Worm (Caenorhabditis elegans): ENCODE results near the gene tag-342.

DNA sequence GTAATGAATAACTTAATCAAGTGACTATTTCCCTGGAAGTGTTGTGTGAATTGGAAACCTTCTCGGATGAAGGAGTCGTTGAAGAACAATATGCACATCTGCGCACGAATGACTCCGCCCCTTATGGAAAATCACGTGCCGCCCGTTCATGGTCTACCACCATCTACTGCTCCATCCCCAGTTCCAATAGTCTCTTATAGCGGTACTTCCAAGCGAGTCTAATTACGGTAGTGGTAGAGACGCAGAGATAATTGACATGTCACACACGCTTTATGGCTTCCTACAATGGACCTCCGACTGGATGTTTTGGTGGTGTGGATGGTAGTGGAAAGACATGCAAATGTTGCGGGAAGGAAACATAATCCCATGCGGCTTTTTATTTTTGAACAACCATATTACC, 17.0 kb upstream of the tag-342 start:
- TF ChIP-seq nhr-12 (tag; optimal IDR thresholded peaks at IDR 0.05) (no peak), nhr-28 (tag; optimal IDR thresholded peaks at IDR 0.05) (no peak), mls-2 (tag; optimal IDR thresholded peaks at IDR 0.05) (peak; percentile 83), ztf-11 (tag; optimal IDR thresholded peaks at IDR 0.05) (peak; percentile 24), unc-62 (GFP tag; optimal IDR thresholded peaks at IDR 0.05) (peak; percentile 22), lin-13 (tag; optimal IDR thresholded peaks at IDR 0.05) (no peak), sem-2 (GFP tag; optimal IDR thresholded peaks at IDR 0.05) (no peak)
